Fruit fly (Drosophila melanogaster): Measurements from ENCODE around the gene CG14218.
A peak's percentile ranks its signal among the peaks of the same experiment; 100 is the strongest.

CG14218 gene

dm6 chrX:19597684-19598363, 16.0 kb upstream of the CG14218 start, which contains the start of gene RpS10b:
RpS10b (plus strand) TSS chrX:19598031.
- TF ChIP-seq CG12605 (GFP tag; IDR thresholded peaks at IDR 0.05) (peak; percentile 79), CG8301 (tag; optimal IDR thresholded peaks at IDR 0.05) (peak; percentile 47), CG14655 (GFP tag; optimal IDR thresholded peaks at IDR 0.05) (peak; percentile 60), CG9948 (tag; optimal IDR thresholded peaks at IDR 0.05) (peak; percentile 3), CG13204 (GFP tag; optimal IDR thresholded peaks at IDR 0.05) (peak; percentile 73), EcR (GFP tag; optimal IDR thresholded peaks at IDR 0.05) (no peak), CG32121 (GFP tag; IDR thresholded peaks at IDR 0.05) (no peak), CG34367 (tag; optimal IDR thresholded peaks at IDR 0.05) (peak; percentile 78), D1 (tag; optimal IDR thresholded peaks at IDR 0.05) (no peak), CG8159 (tag; optimal IDR thresholded peaks at IDR 0.05) (peak; percentile 63), CG15710 (tag; optimal IDR thresholded peaks at IDR 0.05) (peak; percentile 67), Ets98B (GFP tag; IDR thresholded peaks at IDR 0.05) (peak; percentile 41), Pif1A (GFP tag; optimal IDR thresholded peaks at IDR 0.05) (peak; percentile 85), gl (tag; optimal IDR thresholded peaks at IDR 0.05) (peak; percentile 73), Snoo (tag; optimal IDR thresholded peaks at IDR 0.05) (peak; percentile 93), CG10348 (GFP tag; IDR thresholded peaks at IDR 0.05) (no peak), CG4496 (GFP tag; IDR thresholded peaks at IDR 0.05) (peak; percentile 92), fd96Ca (GFP tag; IDR thresholded peaks at IDR 0.05) (no peak), CG17806 (tag; optimal IDR thresholded peaks at IDR 0.05) (peak; percentile 28), Pif1B (GFP tag; optimal IDR thresholded peaks at IDR 0.05) (peak; percentile 78), rn (GFP tag; IDR thresholded peaks at IDR 0.05) (no peak)

- TF ChIP-seq CG15710 (tag; optimal IDR thresholded peaks at IDR 0.05) (no peak), CG13204 (GFP tag; optimal IDR thresholded peaks at IDR 0.05) (no peak), Snoo (tag; optimal IDR thresholded peaks at IDR 0.05) (no peak), EcR (GFP tag; optimal IDR thresholded peaks at IDR 0.05) (no peak), Pif1B (GFP tag; optimal IDR thresholded peaks at IDR 0.05) (no peak), rn (GFP tag; IDR thresholded peaks at IDR 0.05) (no peak), Pif1A (GFP tag; optimal IDR thresholded peaks at IDR 0.05) (no peak), CG4496 (GFP tag; IDR thresholded peaks at IDR 0.05) (no peak), CG8301 (tag; optimal IDR thresholded peaks at IDR 0.05) (no peak), CG34367 (tag; optimal IDR thresholded peaks at IDR 0.05) (no peak), CG14655 (GFP tag; optimal IDR thresholded peaks at IDR 0.05) (no peak), gl (tag; optimal IDR thresholded peaks at IDR 0.05) (no peak)
These were observed 14.1 kb upstream of the CG14218 start for dm6 chrX:19595862-19596261.

- TF ChIP-seq fd96Ca (GFP tag; IDR thresholded peaks at IDR 0.05) = no peak
- no peak for TF ChIP-seq rn (GFP tag; IDR thresholded peaks at IDR 0.05)
- TF ChIP-seq CG32121 (GFP tag; IDR thresholded peaks at IDR 0.05) = no peak
- no peak for TF ChIP-seq Pif1B (GFP tag; optimal IDR thresholded peaks at IDR 0.05)
- no peak for TF ChIP-seq gl (tag; optimal IDR thresholded peaks at IDR 0.05)
- no peak for TF ChIP-seq CG15710 (tag; optimal IDR thresholded peaks at IDR 0.05)
- TF ChIP-seq CG10348 (GFP tag; IDR thresholded peaks at IDR 0.05) = no peak
- TF ChIP-seq CG9948 (tag; optimal IDR thresholded peaks at IDR 0.05) = no peak
- no peak for TF ChIP-seq CG4496 (GFP tag; IDR thresholded peaks at IDR 0.05)
- TF ChIP-seq Snoo (tag; optimal IDR thresholded peaks at IDR 0.05) = no peak
- TF ChIP-seq Ets98B (GFP tag; IDR thresholded peaks at IDR 0.05) = no peak
These were observed 10.5 kb upstream of the CG14218 start, which contains the start of gene CG14205 for dm6 chrX:19592309-19592708. CG14205 (plus strand) TSS chrX:19592609.

dm6 chrX:19590579-19590978, 8.8 kb upstream of the CG14218 start:
- no peak for TF ChIP-seq CG15710 (tag; optimal IDR thresholded peaks at IDR 0.05)
- TF ChIP-seq CG8301 (tag; optimal IDR thresholded peaks at IDR 0.05) = no peak
- TF ChIP-seq CG13204 (GFP tag; optimal IDR thresholded peaks at IDR 0.05) = no peak
- no peak for TF ChIP-seq CG8159 (tag; optimal IDR thresholded peaks at IDR 0.05)
- TF ChIP-seq CG4496 (GFP tag; IDR thresholded peaks at IDR 0.05) = no peak
- no peak for TF ChIP-seq CG12605 (GFP tag; IDR thresholded peaks at IDR 0.05)
- TF ChIP-seq CG10348 (GFP tag; IDR thresholded peaks at IDR 0.05) = no peak
- no peak for TF ChIP-seq CG14655 (GFP tag; optimal IDR thresholded peaks at IDR 0.05)
- no peak for TF ChIP-seq CG9948 (tag; optimal IDR thresholded peaks at IDR 0.05)
- no peak for TF ChIP-seq D1 (tag; optimal IDR thresholded peaks at IDR 0.05)
- TF ChIP-seq CG34367 (tag; optimal IDR thresholded peaks at IDR 0.05) = no peak
- no peak for TF ChIP-seq Pif1B (GFP tag; optimal IDR thresholded peaks at IDR 0.05)
- no peak for TF ChIP-seq Snoo (tag; optimal IDR thresholded peaks at IDR 0.05)
- no peak for TF ChIP-seq CG17806 (tag; optimal IDR thresholded peaks at IDR 0.05)
- no peak for TF ChIP-seq gl (tag; optimal IDR thresholded peaks at IDR 0.05)
- no peak for TF ChIP-seq CG32121 (GFP tag; IDR thresholded peaks at IDR 0.05)
- TF ChIP-seq rn (GFP tag; IDR thresholded peaks at IDR 0.05) = no peak
- no peak for TF ChIP-seq Ets98B (GFP tag; IDR thresholded peaks at IDR 0.05)
- TF ChIP-seq Pif1A (GFP tag; optimal IDR thresholded peaks at IDR 0.05) = no peak

dm6 chrX:19590070-19590469, 8.3 kb upstream of the CG14218 start, which contains the start of gene CG14219:
CG14219 (minus strand) TSS chrX:19590170.
- no peak for TF ChIP-seq CG10348 (GFP tag; IDR thresholded peaks at IDR 0.05)
- no peak for TF ChIP-seq CG8301 (tag; optimal IDR thresholded peaks at IDR 0.05)
- no peak for TF ChIP-seq CG15710 (tag; optimal IDR thresholded peaks at IDR 0.05)
- TF ChIP-seq rn (GFP tag; IDR thresholded peaks at IDR 0.05) = no peak
- TF ChIP-seq CG32121 (GFP tag; IDR thresholded peaks at IDR 0.05) = no peak
- no peak for TF ChIP-seq Pif1B (GFP tag; optimal IDR thresholded peaks at IDR 0.05)
- TF ChIP-seq CG8159 (tag; optimal IDR thresholded peaks at IDR 0.05) = no peak
- no peak for TF ChIP-seq CG9948 (tag; optimal IDR thresholded peaks at IDR 0.05)
- no peak for TF ChIP-seq CG13204 (GFP tag; optimal IDR thresholded peaks at IDR 0.05)
- TF ChIP-seq gl (tag; optimal IDR thresholded peaks at IDR 0.05) = no peak
- no peak for TF ChIP-seq CG14655 (GFP tag; optimal IDR thresholded peaks at IDR 0.05)
- TF ChIP-seq CG17806 (tag; optimal IDR thresholded peaks at IDR 0.05) = no peak
